Fruit fly (Drosophila melanogaster) whole organism, embryonic: ENCODE measurements around the gene CG31010.

ENCODE experiments used
- Aef1 ChIP-seq: fragments of 200-800 bp; sonication (Bioruptor generic); IDR thresholded peaks from 3 replicates; pipeline ENCODE4 v1.3.6; 2022; ENCODE audit warnings: missing biosample characterization, missing genetic modification characterization
- Bgb ChIP-seq: fragments of 200-800 bp; sonication (Bioruptor generic); IDR thresholded peaks from 2 replicates; pipeline ENCODE4 v1.3.6; 2022; ENCODE audit warnings: missing biosample characterization, missing genetic modification characterization; ENCODE audit not compliant: partially characterized antibody
- Blimp-1 ChIP-seq: fragments of 200-800 bp; sonication (Bioruptor generic); optimal IDR thresholded peaks from 3 replicates; lab custom pipeline; 2018; ENCODE audit warnings: missing biosample characterization, missing genetic modification characterization, mild to moderate bottlenecking, moderate library complexity, missing genetic modification reagents
- CG10147 ChIP-seq: fragments of 200-800 bp; sonication (Bioruptor generic); optimal IDR thresholded peaks from 2 replicates; lab custom pipeline; 2019; ENCODE audit warnings: missing biosample characterization, mild to moderate bottlenecking, missing genetic modification characterization, moderate library complexity
- CG11456 ChIP-seq: fragments of 200-800 bp; sonication (Bioruptor generic); IDR thresholded peaks from 3 replicates; pipeline ENCODE4 v1.3.6; 2022; ENCODE audit warnings: missing biosample characterization, missing genetic modification characterization
- CG11696 ChIP-seq: fragments of 200-800 bp; sonication (Bioruptor generic); IDR thresholded peaks from 2 replicates; pipeline ENCODE4 v1.3.6; 2022; ENCODE audit warnings: missing biosample characterization, missing genetic modification characterization
- CG12236 ChIP-seq: fragments of 200-800 bp; sonication (Bioruptor generic); optimal IDR thresholded peaks from 2 replicates; lab custom pipeline; 2016; ENCODE audit warnings: missing biosample characterization, missing genetic modification characterization
- CG1233 ChIP-seq: fragments of 200-800 bp; sonication (Bioruptor generic); optimal IDR thresholded peaks from 4 replicates; lab custom pipeline; 2018; ENCODE audit warnings: missing biosample characterization, mild to moderate bottlenecking, missing genetic modification characterization
- CG13894 ChIP-seq: fragments of 200-800 bp; sonication (Bioruptor generic); optimal IDR thresholded peaks from 3 replicates; lab custom pipeline; 2018; ENCODE audit warnings: missing biosample characterization, mild to moderate bottlenecking, missing genetic modification characterization, moderate library complexity
- CG14014 ChIP-seq: fragments of 200-800 bp; sonication (Bioruptor generic); IDR thresholded peaks from 2 replicates; pipeline ENCODE4 v1.3.6; 2022; ENCODE audit warnings: missing biosample characterization, missing genetic modification characterization
- CG1529 ChIP-seq: fragments of 200-800 bp; sonication (Bioruptor generic); optimal IDR thresholded peaks from 3 replicates; lab custom pipeline; 2018; ENCODE audit warnings: missing biosample characterization, missing genetic modification characterization
- CG17612 ChIP-seq: fragments of 200-800 bp; sonication (Bioruptor generic); IDR thresholded peaks from 2 replicates; pipeline ENCODE4 v1.3.6; 2022; ENCODE audit warnings: missing biosample characterization, missing genetic modification characterization
- CG17802 ChIP-seq: fragments of 200-800 bp; sonication (Bioruptor generic); optimal IDR thresholded peaks from 2 replicates; lab custom pipeline; 2018; ENCODE audit warnings: missing biosample characterization, mild to moderate bottlenecking, missing genetic modification characterization, moderate library complexity
- CG1832 ChIP-seq: fragments of 200-800 bp; sonication (Bioruptor generic); optimal IDR thresholded peaks from 2 replicates; lab custom pipeline; 2017; ENCODE audit warnings: missing biosample characterization, mild to moderate bottlenecking, missing genetic modification characterization, inconsistent platforms
- CG2116 ChIP-seq: fragments of 200-800 bp; sonication (Bioruptor generic); optimal IDR thresholded peaks from 3 replicates; lab custom pipeline; 2018; ENCODE audit warnings: missing biosample characterization, mild to moderate bottlenecking, missing genetic modification characterization
- CG32532 ChIP-seq: fragments of 200-800 bp; sonication (Bioruptor generic); IDR thresholded peaks from 2 replicates; pipeline ENCODE4 v1.3.6; 2022; ENCODE audit warnings: missing biosample characterization, missing genetic modification characterization
- CG4820 ChIP-seq: fragments of 200-800 bp; sonication (Bioruptor generic); optimal IDR thresholded peaks from 3 replicates; lab custom pipeline; 2016; ENCODE audit warnings: missing biosample characterization, missing genetic modification characterization
- CG6254 ChIP-seq: fragments of 200-800 bp; sonication (Bioruptor generic); optimal IDR thresholded peaks from 3 replicates; lab custom pipeline; 2017; ENCODE audit warnings: mild to moderate bottlenecking, missing biosample characterization, missing genetic modification reagents, missing genetic modification characterization
- CG8359 ChIP-seq: fragments of 200-800 bp; sonication (Bioruptor generic); optimal IDR thresholded peaks from 2 replicates; lab custom pipeline; 2017; ENCODE audit warnings: missing biosample characterization, mild to moderate bottlenecking, missing genetic modification characterization, borderline replicate concordance
- CG9876 ChIP-seq: fragments of 200-800 bp; sonication (Bioruptor generic); optimal IDR thresholded peaks from 2 replicates; lab custom pipeline; 2016; ENCODE audit warnings: missing biosample characterization, missing genetic modification characterization
- CG9932 ChIP-seq: fragments of 200-800 bp; sonication (Bioruptor generic); IDR thresholded peaks from 2 replicates; pipeline ENCODE4 v1.3.6; 2022; ENCODE audit warnings: missing biosample characterization, missing genetic modification characterization
- D ChIP-seq, 2 experiments: fragments of 200-800 bp in 1 of 2; fragments of >200 bp in 1 of 2; sonication (Bioruptor generic) in 1 of 2; optimal IDR thresholded peaks; 2 replicates in 1 of 2; 3 replicates in 1 of 2; lab custom pipeline; 2017; ENCODE audit warnings: mild to moderate bottlenecking in 1 of 2, missing biosample characterization in 1 of 2, missing genetic modification characterization in 1 of 2, missing genetic modification reagents in 1 of 2
- Gug ChIP-seq: fragments of 200-800 bp; sonication (Bioruptor generic); IDR thresholded peaks from 4 replicates; pipeline ENCODE4 v1.3.6; 2022; ENCODE audit warnings: missing biosample characterization, missing genetic modification characterization
- Hr78 ChIP-seq, 2 experiments: fragments of 200-800 bp in 1 of 2; fragments of >200 bp in 1 of 2; sonication (Bioruptor generic) in 1 of 2; optimal IDR thresholded peaks; 2 replicates each; lab custom pipeline; 2017 to 2019; ENCODE audit warnings: missing biosample characterization in 2 of 2, missing genetic modification characterization in 2 of 2, mild to moderate bottlenecking in 1 of 2, moderate library complexity in 1 of 2
- Neu2 ChIP-seq: fragments of 200-800 bp; sonication (Bioruptor generic); optimal IDR thresholded peaks from 3 replicates; lab custom pipeline; 2016; ENCODE audit warnings: missing biosample characterization, missing genetic modification characterization, borderline replicate concordance
- Pdp1 ChIP-seq, 2 experiments: fragments of 200-800 bp; sonication (Bioruptor generic); optimal IDR thresholded peaks; 3 replicates each; lab custom pipeline; 2016; ENCODE audit warnings: missing biosample characterization in 2 of 2, missing genetic modification characterization in 2 of 2, mild to moderate bottlenecking in 1 of 2, moderate library complexity in 1 of 2
- Sox100B ChIP-seq: fragments of 200-800 bp; sonication (Bioruptor generic); optimal IDR thresholded peaks from 3 replicates; lab custom pipeline; 2018; ENCODE audit warnings: missing biosample characterization, mild to moderate bottlenecking, missing genetic modification characterization
- Ssrp ChIP-seq: fragments of 200-800 bp; sonication (Bioruptor generic); optimal IDR thresholded peaks from 2 replicates; lab custom pipeline; 2018; ENCODE audit warnings: missing biosample characterization, mild to moderate bottlenecking, missing genetic modification characterization, moderate library complexity
- Stat92E ChIP-seq, 3 experiments: fragments of >200 bp in 2 of 3; fragments of 200-800 bp in 1 of 3; sonication (Bioruptor generic) in 1 of 3; optimal IDR thresholded peaks; 2 replicates each; lab custom pipeline; 2017 to 2019; ENCODE audit warnings: missing biosample characterization in 3 of 3, missing genetic modification characterization in 3 of 3, mild to moderate bottlenecking in 1 of 3, moderate library complexity in 1 of 3
- Xrp1 ChIP-seq: fragments of 200-800 bp; sonication (Bioruptor generic); IDR thresholded peaks from 2 replicates; pipeline ENCODE4 v1.3.6; 2022; ENCODE audit warnings: missing biosample characterization, missing genetic modification characterization
- abd-A ChIP-seq: fragments of 200-800 bp; sonication (Bioruptor generic); optimal IDR thresholded peaks from 3 replicates; lab custom pipeline; 2019; ENCODE audit warnings: missing biosample characterization, mild to moderate bottlenecking, missing genetic modification characterization, moderate library complexity
- ap ChIP-seq: fragments of 200-800 bp; sonication (Bioruptor generic); IDR thresholded peaks from 2 replicates; pipeline ENCODE4 v1.3.6; 2022; ENCODE audit warnings: missing biosample characterization, missing genetic modification characterization
- btn ChIP-seq: fragments of 200-800 bp; sonication (Bioruptor generic); optimal IDR thresholded peaks from 2 replicates; lab custom pipeline; 2016; ENCODE audit warnings: missing biosample characterization, missing genetic modification characterization
- corto ChIP-seq: fragments of 200-800 bp; sonication (Bioruptor generic); optimal IDR thresholded peaks from 2 replicates; lab custom pipeline; 2016; ENCODE audit warnings: missing biosample characterization, mild to moderate bottlenecking, missing genetic modification characterization, moderate library complexity
- danr ChIP-seq: fragments of 200-800 bp; sonication (Bioruptor generic); IDR thresholded peaks from 2 replicates; pipeline ENCODE4 v1.3.6; 2022; ENCODE audit warnings: missing biosample characterization, missing genetic modification characterization
- esg ChIP-seq: fragments of 200-800 bp; sonication (Bioruptor generic); conservative IDR thresholded peaks from 2 replicates; pipeline ENCODE4 v1.3.6; 2022; ENCODE audit warnings: missing biosample characterization, missing genetic modification characterization
- fd96Cb ChIP-seq: fragments of 200-800 bp; sonication (Bioruptor generic); optimal IDR thresholded peaks from 2 replicates; lab custom pipeline; 2018; ENCODE audit warnings: missing biosample characterization, mild to moderate bottlenecking, missing genetic modification characterization, moderate library complexity
- gro ChIP-seq: fragments of 200-800 bp; sonication (Bioruptor generic); optimal IDR thresholded peaks from 2 replicates; lab custom pipeline; 2016; ENCODE audit warnings: missing biosample characterization, missing genetic modification characterization
- hb ChIP-seq: fragments of 200-800 bp; sonication (Bioruptor generic); IDR thresholded peaks from 3 replicates; pipeline ENCODE4 v1.3.6; 2022; ENCODE audit warnings: missing biosample characterization, missing genetic modification characterization; ENCODE audit not compliant: partially characterized antibody
- kah ChIP-seq: fragments of 200-800 bp; sonication (Bioruptor generic); optimal IDR thresholded peaks from 2 replicates; lab custom pipeline; 2018; ENCODE audit warnings: missing biosample characterization, mild to moderate bottlenecking, missing genetic modification characterization
- kni ChIP-seq: fragments of 200-800 bp; sonication (Bioruptor generic); optimal IDR thresholded peaks from 3 replicates; lab custom pipeline; 2017; ENCODE audit warnings: mild to moderate bottlenecking, missing biosample characterization, missing genetic modification reagents, missing genetic modification characterization
- lbe ChIP-seq: fragments of 200-800 bp; sonication (Bioruptor generic); optimal IDR thresholded peaks from 2 replicates; lab custom pipeline; 2016; ENCODE audit warnings: missing biosample characterization, mild to moderate bottlenecking, missing genetic modification characterization
- prd ChIP-seq, 3 experiments: fragments of >200 bp in 2 of 3; fragments of 200-800 bp in 1 of 3; sonication (Bioruptor generic) in 1 of 3; optimal IDR thresholded peaks in 2 of 3; IDR thresholded peaks in 1 of 3; 2 replicates in 2 of 3; 3 replicates in 1 of 3; pipeline versions ENCODE4 v1.3.6 to Lab custom; 2017 to 2022; ENCODE audit warnings: missing biosample characterization in 1 of 3, missing genetic modification characterization in 1 of 3
- tin ChIP-seq: fragments of 200-800 bp; sonication (Bioruptor generic); optimal IDR thresholded peaks from 3 replicates; lab custom pipeline; 2016; ENCODE audit warnings: missing biosample characterization, missing genetic modification characterization
- toy ChIP-seq: fragments of 200-800 bp; sonication (Bioruptor generic); IDR thresholded peaks from 2 replicates; pipeline ENCODE4 v1.3.6; 2022; ENCODE audit warnings: missing biosample characterization, missing genetic modification characterization
- ttk ChIP-seq: fragments of 200-800 bp; sonication (Bioruptor generic); IDR thresholded peaks from 2 replicates; pipeline ENCODE4 v2.1.2; 2022; ENCODE audit warnings: missing biosample characterization, missing genetic modification characterization
- zfh2 ChIP-seq: fragments of 200-800 bp; sonication (Bioruptor generic); optimal IDR thresholded peaks from 2 replicates; lab custom pipeline; 2016; ENCODE audit warnings: missing biosample characterization, missing genetic modification characterization

Gene CG31010

dm6 chr3R:30690251-30690650 lies 15.7 kb downstream of the CG31010 start, which contains the start of gene Spn100A (continued):
- TF ChIP-seq D (optimal IDR thresholded peaks at IDR 0.05; lab: Kevin White, UChicago): no peak
- TF ChIP-seq D (GFP tag; optimal IDR thresholded peaks at IDR 0.05; lab: Kevin White, UChicago): no peak
- peak; percentile 34 for TF ChIP-seq abd-A (tag; lab: Kevin White, UChicago)
- TF ChIP-seq Blimp-1 (GFP tag; lab: Kevin White, UChicago): peak; percentile 99
- TF ChIP-seq Hr78 (GFP tag; optimal IDR thresholded peaks at IDR 0.05; lab: Kevin White, UChicago): peak in 1 of 2 experiments; percentile 61
- no peak for TF ChIP-seq CG4820 (GFP tag; lab: Kevin White, UChicago)
- no peak for TF ChIP-seq danr (GFP tag; lab: Robert Waterston, UW)
- TF ChIP-seq CG10147 (GFP tag; lab: Kevin White, UChicago): no peak
- TF ChIP-seq esg (GFP tag; lab: Robert Waterston, UW): no peak

- TF ChIP-seq kah (GFP tag; lab: Kevin White, UChicago): no peak
- no peak for TF ChIP-seq Pdp1 (GFP tag; optimal IDR thresholded peaks at IDR 0.05; lab: Kevin White, UChicago)
- TF ChIP-seq btn (GFP tag; lab: Kevin White, UChicago): no peak
- TF ChIP-seq Sox100B: no peak
- TF ChIP-seq CG2116 (GFP tag; lab: Kevin White, UChicago): no peak
- no peak for TF ChIP-seq toy (GFP tag; lab: Robert Waterston, UW)
- TF ChIP-seq CG9876: no peak
- TF ChIP-seq CG32532: 0 out of 2 replicates have a peak, but pooled peaks have one; percentile 8
- TF ChIP-seq CG14014 (GFP tag; lab: Robert Waterston, UW): 0 out of 2 replicates have a peak, but pooled peaks have one; percentile 7
- TF ChIP-seq CG13894 (tag; lab: Kevin White, UChicago): no peak
- no peak for TF ChIP-seq CG11696 (GFP tag; lab: Robert Waterston, UW)
- no peak for TF ChIP-seq CG1233 (GFP tag; lab: Kevin White, UChicago)
- TF ChIP-seq gro (GFP tag; lab: Kevin White, UChicago): no peak
- TF ChIP-seq hb (GFP tag; lab: Robert Waterston, UW): no peak
- TF ChIP-seq ttk (GFP tag; lab: Robert Waterston, UW): 0 out of 2 replicates have a peak, but pooled peaks have one; percentile 11
- no peak for TF ChIP-seq CG17802
- no peak for TF ChIP-seq prd (optimal IDR thresholded peaks at IDR 0.05; lab: Kevin White, UChicago)
- TF ChIP-seq prd (GFP tag; IDR thresholded peaks at IDR 0.05; lab: Robert Waterston, UW): 0 out of 3 replicates have a peak, but pooled peaks have one; percentile 15
- TF ChIP-seq tin (GFP tag; lab: Kevin White, UChicago): no peak
- no peak for TF ChIP-seq CG17612 (GFP tag; lab: Robert Waterston, UW)
- TF ChIP-seq CG1529 (GFP tag; lab: Kevin White, UChicago): no peak
- no peak for TF ChIP-seq Aef1 (GFP tag; lab: Robert Waterston, UW)
- TF ChIP-seq ap: 0 out of 2 replicates have a peak, but pooled peaks have one; percentile 6
- peak; percentile 18; the same call in 1 of the 2 replicates for TF ChIP-seq Xrp1
- no peak for TF ChIP-seq CG6254 (GFP tag; lab: Kevin White, UChicago)
- no peak for TF ChIP-seq Ssrp (tag; lab: Kevin White, UChicago)
- TF ChIP-seq CG9932 (GFP tag; lab: Robert Waterston, UW): no peak
- no peak for TF ChIP-seq CG8359 (GFP tag; lab: Kevin White, UChicago)
- TF ChIP-seq fd96Cb (tag; lab: Kevin White, UChicago): no peak
- no peak for TF ChIP-seq CG12236 (GFP tag; lab: Kevin White, UChicago)
- TF ChIP-seq lbe: peak; percentile 85
- peak; percentile 45 for TF ChIP-seq corto (GFP tag; lab: Kevin White, UChicago)
- no peak for TF ChIP-seq CG1832 (GFP tag; lab: Kevin White, UChicago)
- TF ChIP-seq Neu2 (GFP tag; lab: Kevin White, UChicago): no peak
- TF ChIP-seq zfh2 (GFP tag; lab: Kevin White, UChicago): no peak
- no peak for TF ChIP-seq Bgb
- TF ChIP-seq Stat92E (GFP tag; optimal IDR thresholded peaks at IDR 0.05; lab: Kevin White, UChicago): no peak
- TF ChIP-seq kni (GFP tag; lab: Kevin White, UChicago): no peak
- TF ChIP-seq CG11456: no peak
- no peak for TF ChIP-seq Gug
Measured at dm6 chr3R:30689653-30690052, 16.3 kb downstream of the CG31010 start.
